Worm (Caenorhabditis elegans) whole organism, L3 larva: Measurements from ENCODE around the gene dop-5.

ENCODE experiments used
- aly-2 ChIP-seq: fragments of 150-350 bp; optimal IDR thresholded peaks from 2 replicates; lab custom pipeline; 2014; ENCODE audit warnings: missing biosample characterization, missing genetic modification characterization
- ceh-16 ChIP-seq: sonication (generic microtip); optimal IDR thresholded peaks from 2 replicates; lab custom pipeline; 2017; ENCODE audit warnings: missing biosample characterization, missing genetic modification characterization
- ceh-28 ChIP-seq: fragments of 150-350 bp; optimal IDR thresholded peaks from 2 replicates; lab custom pipeline; 2014; ENCODE audit warnings: missing biosample characterization, missing genetic modification reagents, missing genetic modification characterization
- ceh-82 ChIP-seq: fragments of 150-350 bp; optimal IDR thresholded peaks from 2 replicates; lab custom pipeline; 2014; ENCODE audit warnings: missing biosample characterization, missing genetic modification characterization
- ceh-9 ChIP-seq: sonication (generic microtip); optimal IDR thresholded peaks from 2 replicates; lab custom pipeline; 2018; ENCODE audit warnings: missing biosample characterization, missing genetic modification characterization
- daf-12 ChIP-seq: fragments of 150-350 bp; optimal IDR thresholded peaks from 2 replicates; lab custom pipeline; 2014; ENCODE audit warnings: missing biosample characterization, missing genetic modification reagents, missing genetic modification characterization
- egl-27 ChIP-seq: sonication (generic microtip); optimal IDR thresholded peaks from 4 replicates; lab custom pipeline; 2017; ENCODE audit warnings: missing biosample characterization, missing genetic modification reagents, missing genetic modification characterization
- egl-5 ChIP-seq: fragments of 150-350 bp; optimal IDR thresholded peaks from 2 replicates; lab custom pipeline; 2017; ENCODE audit warnings: missing biosample characterization, missing genetic modification reagents, missing genetic modification characterization, inconsistent platforms
- elt-2 ChIP-seq: sonication (generic microtip); optimal IDR thresholded peaks from 2 replicates; lab custom pipeline; 2016; ENCODE audit warnings: missing genetic modification reagents, mild to moderate bottlenecking, missing genetic modification characterization, missing compliant biosample characterization
- elt-3 ChIP-seq, 3 experiments: fragments of 150-350 bp in 1 of 3; sonication (generic microtip) in 2 of 3; optimal IDR thresholded peaks; 2 replicates in 2 of 3; 4 replicates in 1 of 3; lab custom pipeline; 2014 to 2017; ENCODE audit warnings: missing biosample characterization in 3 of 3, missing genetic modification characterization in 3 of 3
- eor-1 ChIP-seq, 2 experiments: fragments of 150-350 bp; optimal IDR thresholded peaks; 2 replicates each; lab custom pipeline; 2014 to 2018; ENCODE audit warnings: missing biosample characterization in 2 of 2, missing genetic modification characterization in 2 of 2
- fkh-10 ChIP-seq: sonication (generic microtip); optimal IDR thresholded peaks from 2 replicates; lab custom pipeline; 2017; ENCODE audit warnings: missing biosample characterization, missing genetic modification reagents, missing genetic modification characterization
- fkh-2 ChIP-seq: fragments of 150-350 bp; optimal IDR thresholded peaks from 2 replicates; lab custom pipeline; 2014; ENCODE audit warnings: missing biosample characterization, missing genetic modification reagents, missing genetic modification characterization
- fos-1 ChIP-seq: fragments of 150-350 bp; optimal IDR thresholded peaks from 2 replicates; lab custom pipeline; 2014; ENCODE audit warnings: missing biosample characterization, missing genetic modification characterization
- hmg-11 ChIP-seq: sonication (generic microtip); optimal IDR thresholded peaks from 2 replicates; lab custom pipeline; 2016; ENCODE audit warnings: missing genetic modification characterization, missing compliant biosample characterization
- jun-1 ChIP-seq: fragments of 150-350 bp; optimal IDR thresholded peaks from 2 replicates; lab custom pipeline; 2014; ENCODE audit warnings: missing biosample characterization, missing genetic modification reagents, missing genetic modification characterization
- lin-39 ChIP-seq: fragments of 150-350 bp; optimal IDR thresholded peaks from 2 replicates; lab custom pipeline; 2018; ENCODE audit warnings: missing biosample characterization, missing genetic modification reagents, missing genetic modification characterization
- lsy-12 ChIP-seq: sonication (generic microtip); optimal IDR thresholded peaks from 2 replicates; lab custom pipeline; 2016; ENCODE audit warnings: mild to moderate bottlenecking, missing genetic modification characterization, missing compliant biosample characterization
- nhr-12 ChIP-seq: fragments of 150-350 bp; optimal IDR thresholded peaks from 2 replicates; lab custom pipeline; 2014; ENCODE audit warnings: missing biosample characterization, missing genetic modification characterization
- nhr-23 ChIP-seq: fragments of 150-350 bp; optimal IDR thresholded peaks from 2 replicates; lab custom pipeline; 2014; ENCODE audit warnings: missing biosample characterization, missing genetic modification reagents, missing genetic modification characterization
- nhr-25 ChIP-seq: sonication (generic microtip); optimal IDR thresholded peaks from 2 replicates; lab custom pipeline; 2017; ENCODE audit warnings: missing biosample characterization, missing genetic modification characterization
- nhr-28 ChIP-seq: fragments of 150-350 bp; optimal IDR thresholded peaks from 2 replicates; lab custom pipeline; 2014; ENCODE audit warnings: missing biosample characterization, missing genetic modification characterization
- nhr-43 ChIP-seq: sonication (generic microtip); optimal IDR thresholded peaks from 2 replicates; lab custom pipeline; 2016; ENCODE audit warnings: mild to moderate bottlenecking, missing genetic modification characterization, missing compliant biosample characterization; ENCODE audit not compliant: poor library complexity, severe bottlenecking
- nhr-67 ChIP-seq: fragments of 150-350 bp; optimal IDR thresholded peaks from 2 replicates; lab custom pipeline; 2014; ENCODE audit warnings: missing biosample characterization, missing genetic modification characterization
- nhr-76 ChIP-seq: fragments of 150-350 bp; sonication (generic microtip); optimal IDR thresholded peaks from 5 replicates; lab custom pipeline; 2014; ENCODE audit warnings: missing biosample characterization, missing genetic modification characterization
- nhr-77 ChIP-seq: fragments of 150-350 bp; optimal IDR thresholded peaks from 2 replicates; lab custom pipeline; 2014; ENCODE audit warnings: missing biosample characterization, missing genetic modification characterization
- pqm-1 ChIP-seq: fragments of 150-350 bp; optimal IDR thresholded peaks from 2 replicates; lab custom pipeline; 2017; ENCODE audit warnings: missing biosample characterization, missing genetic modification characterization, inconsistent platforms
- sea-2 ChIP-seq: fragments of 150-350 bp; sonication (generic microtip); optimal IDR thresholded peaks from 4 replicates; lab custom pipeline; 2014; ENCODE audit warnings: missing biosample characterization, missing genetic modification reagents, missing genetic modification characterization
- skn-1 ChIP-seq: fragments of 150-350 bp; optimal IDR thresholded peaks from 2 replicates; lab custom pipeline; 2014; ENCODE audit warnings: missing biosample characterization, missing genetic modification characterization
- snpc-4 ChIP-seq: fragments of 150-350 bp; optimal IDR thresholded peaks from 2 replicates; lab custom pipeline; 2014; ENCODE audit warnings: missing biosample characterization, missing genetic modification characterization
- zag-1 ChIP-seq: fragments of 150-350 bp; optimal IDR thresholded peaks from 2 replicates; lab custom pipeline; 2014; ENCODE audit warnings: missing biosample characterization, missing genetic modification characterization
- ztf-11 ChIP-seq: fragments of 150-350 bp; optimal IDR thresholded peaks from 2 replicates; lab custom pipeline; 2014; ENCODE audit warnings: missing biosample characterization, missing genetic modification characterization
- ztf-4 ChIP-seq: fragments of 150-350 bp; optimal IDR thresholded peaks from 2 replicates; lab custom pipeline; 2014; ENCODE audit warnings: missing biosample characterization, missing genetic modification characterization

Gene dop-5

DNA sequence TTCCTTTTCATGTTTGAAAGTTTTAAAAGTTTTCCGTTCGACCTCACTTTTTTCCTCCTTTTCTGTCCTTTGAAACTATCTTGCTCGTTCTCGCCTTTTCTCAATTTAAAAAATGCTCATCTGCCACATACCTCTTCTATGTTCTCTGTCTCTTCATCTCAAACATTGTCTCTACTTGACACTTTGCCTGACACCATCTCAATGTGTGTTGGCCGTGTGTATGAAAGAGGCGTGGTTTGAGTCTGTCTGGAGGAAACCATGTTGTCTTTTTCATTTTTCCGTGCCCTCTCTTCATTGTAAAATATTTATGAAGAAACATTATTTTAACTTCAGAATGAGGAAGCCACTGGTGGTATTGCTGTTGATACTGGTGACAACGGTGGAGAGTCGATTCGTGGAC, 41.2 kb upstream of the dop-5 start, which contains the start of gene K03B8.6:
Gene K03B8.6, plus strand, starts transcription at position 334 of the 400 bp plus-strand sequence.
- no peak for TF ChIP-seq ceh-9 (tag; lab: Kevin White, UChicago)
- TF ChIP-seq zag-1: no peak
- no peak for TF ChIP-seq nhr-25 (tag; lab: Kevin White, UChicago)
- no peak for TF ChIP-seq hmg-11

DNA sequence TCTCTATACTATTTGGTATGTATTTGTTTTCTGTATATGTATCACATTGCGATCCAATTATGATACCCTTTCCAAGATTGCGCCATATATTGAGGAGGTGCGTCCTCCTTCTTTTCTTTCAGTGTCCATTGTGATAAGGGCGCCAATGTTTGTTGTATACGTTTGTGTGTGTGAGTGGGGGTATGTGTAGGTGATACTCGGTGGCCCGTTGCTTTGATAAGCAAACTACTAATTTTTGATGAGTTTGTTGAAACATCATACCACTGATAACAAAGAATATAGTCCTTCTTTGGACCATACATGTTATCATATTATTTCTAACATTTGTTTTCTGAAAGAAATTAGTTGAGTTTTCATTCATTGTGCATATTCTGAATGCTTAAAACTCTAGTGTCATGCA, 37.7 kb upstream of the dop-5 start:
- peak; percentile 90 for TF ChIP-seq elt-2
- no peak for TF ChIP-seq hmg-11
- no peak for TF ChIP-seq aly-2 (tag; lab: Kevin White, UChicago)
- TF ChIP-seq eor-1 (tag; optimal IDR thresholded peaks at IDR 0.05; lab: Kevin White, UChicago): no peak
- TF ChIP-seq ceh-82 (tag; lab: Kevin White, UChicago): no peak
- TF ChIP-seq lsy-12 (tag; lab: Kevin White, UChicago): no peak
- no peak for TF ChIP-seq nhr-23
- no peak for TF ChIP-seq nhr-76 (tag; lab: Kevin White, UChicago)
- no peak for TF ChIP-seq nhr-25 (tag; lab: Kevin White, UChicago)
- no peak for TF ChIP-seq sea-2 (GFP tag; lab: Kevin White, UChicago)
- no peak for TF ChIP-seq lin-39
- no peak for TF ChIP-seq ztf-4 (tag; lab: Kevin White, UChicago)
- TF ChIP-seq snpc-4 (tag; lab: Kevin White, UChicago): no peak
- no peak for TF ChIP-seq ceh-28 (tag; lab: Kevin White, UChicago)
- peak; percentile 64 for TF ChIP-seq pqm-1 (tag; lab: Kevin White, UChicago)
- TF ChIP-seq ztf-11 (tag; lab: Kevin White, UChicago): no peak

DNA sequence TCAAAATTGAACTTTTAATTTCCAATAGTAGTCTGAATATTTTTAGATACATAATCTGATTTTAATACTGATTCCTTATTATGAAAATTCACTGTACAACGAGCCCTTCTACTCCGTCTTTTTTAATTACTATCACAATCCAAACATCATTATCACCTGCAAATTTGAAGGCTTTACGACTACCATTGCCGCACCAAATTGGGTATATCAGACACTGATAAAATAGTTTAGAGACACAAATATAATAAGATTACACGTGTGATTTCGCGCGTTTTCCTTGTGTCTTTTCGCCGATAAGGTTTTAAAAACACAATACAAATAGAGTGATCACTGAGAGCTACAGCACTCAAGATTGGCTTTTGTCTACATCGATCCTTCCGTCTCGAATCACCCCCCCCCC, 37.0 kb upstream of the dop-5 start:
- TF ChIP-seq daf-12 (tag; lab: Kevin White, UChicago) (no peak), nhr-77 (tag; lab: Kevin White, UChicago) (no peak), elt-3 (tag; optimal IDR thresholded peaks at IDR 0.05; lab: Kevin White, UChicago) (no peak), ceh-9 (tag; lab: Kevin White, UChicago) (no peak), lsy-12 (tag; lab: Kevin White, UChicago) (no peak), elt-2 (peak; percentile 81), skn-1 (tag; lab: Kevin White, UChicago) (no peak), jun-1 (no peak), nhr-25 (tag; lab: Kevin White, UChicago) (no peak), fkh-2 (tag; lab: Kevin White, UChicago) (no peak), nhr-67 (no peak), ceh-16 (tag; lab: Kevin White, UChicago) (no peak), ceh-82 (tag; lab: Kevin White, UChicago) (no peak), nhr-28 (no peak), pqm-1 (tag; lab: Kevin White, UChicago) (peak; percentile 76)

DNA sequence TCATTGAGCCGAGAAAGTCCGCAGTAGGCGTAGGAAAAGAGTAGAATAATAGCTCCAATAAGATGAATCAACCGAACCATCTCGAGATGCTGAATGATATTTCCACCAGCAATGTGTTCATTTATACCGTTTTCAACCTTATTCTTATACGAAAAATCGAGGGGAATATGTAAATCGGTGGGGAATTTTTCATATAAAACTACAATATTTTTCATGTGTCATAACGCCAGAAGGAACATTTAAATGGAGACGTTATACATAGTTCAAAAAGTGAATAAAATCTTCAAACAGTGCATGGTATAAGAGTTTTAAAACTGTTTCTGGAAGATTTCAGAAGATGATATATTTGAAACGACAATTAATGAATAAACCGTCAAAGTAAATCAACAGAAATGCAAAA, 36.6 kb upstream of the dop-5 start, which contains the start of gene nas-19:
Gene nas-19, minus strand, starts transcription at position 101 of the 400 bp plus-strand sequence.
- TF ChIP-seq elt-2 (no peak), nhr-43 (tag; lab: Kevin White, UChicago) (no peak), eor-1 (tag; optimal IDR thresholded peaks at IDR 0.05; lab: Kevin White, UChicago) (no peak), pqm-1 (tag; lab: Kevin White, UChicago) (no peak), snpc-4 (tag; lab: Kevin White, UChicago) (no peak), elt-3 (tag; optimal IDR thresholded peaks at IDR 0.05; lab: Kevin White, UChicago) (no peak), fos-1 (no peak), fkh-2 (tag; lab: Kevin White, UChicago) (no peak), jun-1 (no peak), egl-27 (tag; lab: Kevin White, UChicago) (no peak), nhr-25 (tag; lab: Kevin White, UChicago) (no peak), egl-5 (tag; lab: Kevin White, UChicago) (no peak), nhr-12 (tag; lab: Kevin White, UChicago) (no peak), nhr-28 (no peak), aly-2 (tag; lab: Kevin White, UChicago) (no peak), nhr-67 (no peak)

DNA sequence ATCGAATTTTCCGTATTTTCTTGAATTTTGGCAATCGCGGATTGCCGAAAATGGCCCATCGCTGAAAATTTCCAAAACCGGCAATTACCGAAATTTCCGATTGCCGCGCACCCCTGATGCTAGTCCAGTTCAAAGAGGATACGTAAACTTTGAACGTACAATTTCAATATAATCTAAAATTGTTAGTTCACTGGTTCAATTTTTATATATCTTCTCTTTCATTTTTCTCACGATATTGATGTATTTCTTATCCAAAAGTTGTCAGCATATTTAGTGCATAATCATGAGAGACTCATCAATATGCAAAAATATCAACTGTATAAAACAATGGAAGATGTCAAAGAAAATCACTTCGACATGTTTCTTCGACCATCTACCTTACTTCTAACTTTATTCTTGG, 32.6 kb upstream of the dop-5 start, which contains the start of gene nas-17:
Gene nas-17, plus strand, starts transcription at position 301 of the 400 bp plus-strand sequence.
- TF ChIP-seq ceh-82 (tag; lab: Kevin White, UChicago) (no peak), pqm-1 (tag; lab: Kevin White, UChicago) (no peak), fkh-10 (no peak), nhr-23 (no peak), fkh-2 (tag; lab: Kevin White, UChicago) (no peak), lsy-12 (tag; lab: Kevin White, UChicago) (no peak), nhr-12 (tag; lab: Kevin White, UChicago) (no peak), ceh-28 (tag; lab: Kevin White, UChicago) (no peak)
- TF ChIP-seq, all 47 proteins: peak for 0
